Worm (Caenorhabditis elegans) whole organism, early embryonic: ENCODE results near the gene C06E7.2.

Source experiments
- F13C5.2 ChIP-seq: sonication (generic microtip); optimal IDR thresholded peaks from 2 replicates; lab custom pipeline; 2017; ENCODE audit warnings: mild to moderate bottlenecking, missing genetic modification characterization, inconsistent platforms, missing compliant biosample characterization
- ama-1 ChIP-seq: fragments of 150-350 bp; optimal IDR thresholded peaks from 2 replicates; lab custom pipeline; 2014
- sea-1 ChIP-seq: fragments of 200-800 bp; sonication (Bioruptor generic); conservative IDR thresholded peaks from 2 replicates; pipeline ENCODE4 v1.3.6; 2022; ENCODE audit warnings: missing genetic modification characterization, missing compliant biosample characterization

DNA sequence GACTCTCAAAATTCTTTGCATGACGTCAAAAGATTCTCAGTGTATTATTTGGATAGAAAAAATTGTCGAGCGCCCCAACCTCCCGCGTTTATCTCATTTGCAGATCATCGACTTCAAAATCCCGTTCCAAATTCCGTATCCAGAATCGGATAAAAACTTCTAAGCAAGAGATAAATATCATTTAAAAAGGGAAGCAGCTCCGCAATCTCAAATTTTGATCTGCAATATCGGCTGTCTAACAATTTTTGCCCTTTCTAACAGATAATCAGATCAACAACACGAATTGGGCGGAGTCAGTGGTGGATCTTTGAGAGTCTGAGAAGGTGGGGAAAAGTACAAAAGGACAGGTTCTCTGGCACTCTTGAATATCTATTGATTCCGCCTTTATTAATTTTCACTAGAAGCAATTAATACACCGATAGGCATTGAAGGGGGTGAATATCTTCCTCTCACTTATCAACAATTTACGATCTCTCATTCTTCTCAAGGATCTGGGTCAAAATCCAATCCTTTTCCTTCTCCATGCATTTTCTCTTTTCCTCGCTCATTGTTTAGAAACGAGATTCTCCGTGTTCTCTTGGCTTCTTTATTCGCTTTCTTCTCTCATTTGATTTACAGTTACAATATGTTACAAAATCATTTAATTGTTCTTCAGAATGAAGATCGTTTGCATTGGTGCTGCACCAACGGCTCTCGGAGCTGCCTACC is 46.1 kb downstream of the C06E7.2 start, which contains the start of gene glf-1:
- TF ChIP-seq F13C5.2 (no peak), ama-1 (lab: Kevin White, UChicago) (no peak), sea-1 (GFP tag; lab: Robert Waterston, UW) (no peak)
